Fruit fly (Drosophila melanogaster) whole organism, wandering third instar larva: ENCODE data around the gene trbl.

Experiments
- Abd-B ChIP-seq: fragments of >200 bp; optimal IDR thresholded peaks from 2 replicates; lab custom pipeline; 2017; ENCODE audit warnings: missing biosample characterization, missing genetic modification characterization
- CG32264 ChIP-seq: fragments of 200-800 bp; sonication (Bioruptor generic); optimal IDR thresholded peaks from 2 replicates; lab custom pipeline; 2016; ENCODE audit warnings: missing biosample characterization, missing genetic modification characterization
- CG9705 ChIP-seq: fragments of 200-800 bp; sonication (Bioruptor generic); optimal IDR thresholded peaks from 2 replicates; lab custom pipeline; 2018; ENCODE audit warnings: missing biosample characterization, mild to moderate bottlenecking, missing genetic modification characterization
- CrebA ChIP-seq: fragments of 200-800 bp; sonication (Bioruptor generic); optimal IDR thresholded peaks from 2 replicates; lab custom pipeline; 2016; ENCODE audit warnings: missing biosample characterization, mild to moderate bottlenecking, missing genetic modification characterization, borderline replicate concordance
- Dif ChIP-seq: fragments of 200-275, 200-300 bp; sonication (Bioruptor generic); optimal IDR thresholded peaks from 2 replicates; lab custom pipeline; 2018; ENCODE audit warnings: missing biosample characterization, missing genetic modification characterization; ENCODE audit not compliant: partially characterized antibody
- HLH106 ChIP-seq: fragments of 200-800 bp; optimal IDR thresholded peaks from 3 replicates; lab custom pipeline; 2019; ENCODE audit warnings: missing biosample characterization, mild to moderate bottlenecking, missing genetic modification characterization, moderate library complexity
- Hnf4 ChIP-seq: fragments of 200-800 bp; sonication (Bioruptor generic); optimal IDR thresholded peaks from 2 replicates; lab custom pipeline; 2016; ENCODE audit warnings: missing biosample characterization, mild to moderate bottlenecking, missing genetic modification characterization
- Hr83 ChIP-seq: fragments of 200-300 bp; sonication (Bioruptor generic); optimal IDR thresholded peaks from 2 replicates; lab custom pipeline; 2016; ENCODE audit warnings: missing biosample characterization, mild to moderate bottlenecking, missing genetic modification characterization, moderate library complexity; ENCODE audit not compliant: poor library complexity, severe bottlenecking
- Jra ChIP-seq: sonication (Bioruptor generic); optimal IDR thresholded peaks from 2 replicates; lab custom pipeline; 2016; ENCODE audit warnings: missing biosample characterization, missing genetic modification characterization
- Mio ChIP-seq: sonication (Bioruptor generic); optimal IDR thresholded peaks from 2 replicates; lab custom pipeline; 2016; ENCODE audit warnings: missing biosample characterization, missing genetic modification characterization
- Myc ChIP-seq: fragments of >200 bp; optimal IDR thresholded peaks from 2 replicates; lab custom pipeline; 2017
- N ChIP-seq: fragments of >200 bp; optimal IDR thresholded peaks from 2 replicates; lab custom pipeline; 2018; ENCODE audit warnings: missing biosample characterization, missing external identifiers, missing genetic modification characterization
- OdsH ChIP-seq: fragments of 200-800 bp; sonication (Bioruptor generic); optimal IDR thresholded peaks from 2 replicates; lab custom pipeline; 2016; ENCODE audit warnings: missing biosample characterization, mild to moderate bottlenecking, missing genetic modification characterization
- Rel ChIP-seq, 2 experiments: fragments of 200-800 bp; sonication (Bioruptor generic) in 1 of 2; optimal IDR thresholded peaks; 2 replicates in 1 of 2; 3 replicates in 1 of 2; lab custom pipeline; 2016 to 2019; ENCODE audit warnings: mild to moderate bottlenecking in 2 of 2, missing biosample characterization in 2 of 2, missing genetic modification characterization in 2 of 2, moderate library complexity in 1 of 2
- Sp1 ChIP-seq: fragments of 200-800 bp; sonication (Bioruptor generic); optimal IDR thresholded peaks from 3 replicates; lab custom pipeline; 2019; ENCODE audit warnings: missing biosample characterization, mild to moderate bottlenecking, missing genetic modification characterization, moderate library complexity
- Vsx2 ChIP-seq: fragments of 200-300, 225-300 bp; sonication (Bioruptor generic); optimal IDR thresholded peaks from 2 replicates; lab custom pipeline; 2018; ENCODE audit warnings: missing biosample characterization, missing genetic modification characterization; ENCODE audit not compliant: partially characterized antibody
- br ChIP-seq: fragments of 200-800 bp; sonication (Bioruptor generic); optimal IDR thresholded peaks from 2 replicates; lab custom pipeline; 2016; ENCODE audit warnings: missing biosample characterization, missing genetic modification characterization
- brk ChIP-seq: fragments of 200-800 bp; sonication (Bioruptor generic); optimal IDR thresholded peaks from 2 replicates; lab custom pipeline; 2016; ENCODE audit warnings: missing biosample characterization, mild to moderate bottlenecking, missing genetic modification characterization
- dl ChIP-seq, 2 experiments: fragments of 175-275, 200-275 bp in 1 of 2; fragments of 200-275 bp in 1 of 2; sonication (Bioruptor generic); optimal IDR thresholded peaks; lab custom pipeline; 2018; ENCODE audit warnings: mild to moderate bottlenecking in 2 of 2, missing biosample characterization in 2 of 2, missing genetic modification characterization in 2 of 2, moderate library complexity in 2 of 2; ENCODE audit not compliant: partially characterized antibody in 2 of 2, insufficient read depth in 1 of 2
- dmrt93B ChIP-seq: fragments of 200-800 bp; sonication (Bioruptor generic); optimal IDR thresholded peaks from 2 replicates; lab custom pipeline; 2018; ENCODE audit warnings: missing biosample characterization, mild to moderate bottlenecking, missing genetic modification characterization
- dsf ChIP-seq: sonication (Bioruptor generic); optimal IDR thresholded peaks from 2 replicates; lab custom pipeline; 2016; ENCODE audit warnings: missing biosample characterization, missing genetic modification characterization, borderline replicate concordance
- ey ChIP-seq: fragments of 200-800 bp; sonication (Bioruptor generic); optimal IDR thresholded peaks from 2 replicates; lab custom pipeline; 2016; ENCODE audit warnings: missing biosample characterization, missing genetic modification characterization
- foxo ChIP-seq, 2 experiments: fragments of 200-800 bp; sonication (Bioruptor generic); optimal IDR thresholded peaks; 2 replicates in 1 of 2; 3 replicates in 1 of 2; lab custom pipeline; 2016 to 2017; ENCODE audit warnings: missing biosample characterization in 2 of 2, missing genetic modification characterization in 2 of 2
- fru ChIP-seq: fragments of 200-800 bp; sonication (Bioruptor generic); optimal IDR thresholded peaks from 3 replicates; lab custom pipeline; 2016; ENCODE audit warnings: missing biosample characterization, mild to moderate bottlenecking, missing genetic modification characterization
- h ChIP-seq: fragments of 200-800 bp; sonication (Bioruptor generic); optimal IDR thresholded peaks from 3 replicates; lab custom pipeline; 2016; ENCODE audit warnings: missing biosample characterization, mild to moderate bottlenecking, missing genetic modification characterization
- jim ChIP-seq: fragments of 175-275, 200-325 bp; sonication (Bioruptor generic); optimal IDR thresholded peaks from 2 replicates; lab custom pipeline; 2016; ENCODE audit warnings: missing biosample characterization, mild to moderate bottlenecking, missing genetic modification characterization
- lola ChIP-seq: fragments of >200 bp; optimal IDR thresholded peaks from 2 replicates; lab custom pipeline; 2017; ENCODE audit warnings: missing biosample characterization, missing genetic modification characterization
- psq ChIP-seq: fragments of 200-800 bp; sonication (Bioruptor generic); optimal IDR thresholded peaks from 3 replicates; lab custom pipeline; 2017; ENCODE audit warnings: missing biosample characterization, mild to moderate bottlenecking, missing genetic modification characterization, moderate library complexity
- rgr ChIP-seq: fragments of 200-800 bp; sonication (Bioruptor generic); optimal IDR thresholded peaks from 3 replicates; lab custom pipeline; 2016; ENCODE audit warnings: missing biosample characterization, mild to moderate bottlenecking, missing genetic modification characterization
- sage ChIP-seq: fragments of 200-800 bp; sonication (Bioruptor generic); optimal IDR thresholded peaks from 2 replicates; lab custom pipeline; 2016; ENCODE audit warnings: missing biosample characterization, mild to moderate bottlenecking, missing genetic modification characterization
- sv ChIP-seq: fragments of 200-800 bp; sonication (Bioruptor generic); optimal IDR thresholded peaks from 3 replicates; lab custom pipeline; 2016; ENCODE audit warnings: missing biosample characterization, missing genetic modification characterization
- usp ChIP-seq: fragments of >200 bp; optimal IDR thresholded peaks from 2 replicates; lab custom pipeline; 2017; ENCODE audit warnings: missing biosample characterization, missing genetic modification characterization

The trbl gene

dm6 chr3L:20401026-20401912, at the start of gene trbl:
Gene trbl, minus strand, starts transcription at chr3L:20401609.
- TF ChIP-seq dl (GFP tag; optimal IDR thresholded peaks at IDR 0.05; lab: Kevin White, UChicago; ENCODE audit: insufficient read depth in 1 of 2, partially characterized antibody in 2 of 2) = peak; percentile 88 to 95
- TF ChIP-seq N (GFP tag; lab: Kevin White, UChicago) = no peak
- peak; percentile 99 for TF ChIP-seq psq (GFP tag; lab: Kevin White, UChicago)
- TF ChIP-seq rgr (GFP tag; lab: Kevin White, UChicago) = peak; percentile 33
- TF ChIP-seq fru (GFP tag; lab: Kevin White, UChicago) = peak; percentile 42
- TF ChIP-seq Rel (GFP tag; optimal IDR thresholded peaks at IDR 0.05; lab: Kevin White, UChicago) = no peak
- TF ChIP-seq Rel (tag; optimal IDR thresholded peaks at IDR 0.05; lab: Kevin White, UChicago) = peak; percentile 16
- peak; percentile 44 for TF ChIP-seq Sp1 (GFP tag; lab: Kevin White, UChicago)
- peak; percentile 97 for TF ChIP-seq Dif (GFP tag; lab: Kevin White, UChicago)
- no peak for TF ChIP-seq lola (GFP tag; lab: Kevin White, UChicago)
- TF ChIP-seq Hr83 (GFP tag; lab: Kevin White, UChicago) = peak; percentile 54
- peak; percentile 87 for TF ChIP-seq Vsx2 (GFP tag; lab: Kevin White, UChicago)
- TF ChIP-seq CG32264 = no peak
- TF ChIP-seq, all 38 proteins: peak for 9

DNA sequence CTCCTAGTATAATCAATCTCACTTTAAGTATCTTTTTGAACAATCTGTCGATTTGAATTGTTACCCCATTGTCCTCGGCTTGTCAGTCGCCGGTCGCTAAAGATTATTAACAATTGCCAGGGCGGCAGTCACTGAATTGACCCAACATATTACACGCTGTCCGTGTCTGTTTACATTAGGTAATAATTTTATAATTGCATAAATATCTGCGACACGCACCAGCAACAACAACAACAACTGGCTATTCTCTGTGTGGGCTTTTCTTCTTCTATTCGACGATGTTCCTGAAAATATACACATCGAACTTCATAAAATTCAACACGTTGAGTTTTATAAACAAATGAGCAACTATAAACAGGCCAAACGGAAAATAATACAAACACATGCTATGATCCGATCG, 47.4 kb upstream of the trbl start:
- no peak for TF ChIP-seq sage (GFP tag; lab: Kevin White, UChicago)
- TF ChIP-seq dl (GFP tag; optimal IDR thresholded peaks at IDR 0.05; lab: Kevin White, UChicago; ENCODE audit: insufficient read depth in 1 of 2, partially characterized antibody in 2 of 2) = no peak
- TF ChIP-seq CG9705 (GFP tag; lab: Kevin White, UChicago) = no peak
- TF ChIP-seq h = no peak
- no peak for TF ChIP-seq Vsx2 (GFP tag; lab: Kevin White, UChicago)
- TF ChIP-seq OdsH (GFP tag; lab: Kevin White, UChicago) = no peak
- TF ChIP-seq Abd-B = no peak
- TF ChIP-seq CrebA (GFP tag; lab: Kevin White, UChicago) = no peak
- TF ChIP-seq ey (GFP tag; lab: Kevin White, UChicago) = no peak
- TF ChIP-seq CG32264 = no peak
- TF ChIP-seq Mio (GFP tag; lab: Kevin White, UChicago) = no peak
- TF ChIP-seq sv (GFP tag; lab: Kevin White, UChicago) = no peak
- no peak for TF ChIP-seq dsf
- TF ChIP-seq psq (GFP tag; lab: Kevin White, UChicago) = no peak
- TF ChIP-seq rgr (GFP tag; lab: Kevin White, UChicago) = no peak
- no peak for TF ChIP-seq Rel (GFP tag; optimal IDR thresholded peaks at IDR 0.05; lab: Kevin White, UChicago)
- no peak for TF ChIP-seq Rel (tag; optimal IDR thresholded peaks at IDR 0.05; lab: Kevin White, UChicago)
- no peak for TF ChIP-seq Hnf4 (GFP tag; lab: Kevin White, UChicago)
- no peak for TF ChIP-seq Jra (GFP tag; lab: Kevin White, UChicago)
- TF ChIP-seq Sp1 (GFP tag; lab: Kevin White, UChicago) = no peak

dm6 chr3L:20447957-20448356, 46.5 kb upstream of the trbl start:
- TF ChIP-seq psq (GFP tag; lab: Kevin White, UChicago) = peak; percentile 32
- no peak for TF ChIP-seq Jra (GFP tag; lab: Kevin White, UChicago)
- peak in 1 of 2 experiments; percentile 58 for TF ChIP-seq foxo (GFP tag; optimal IDR thresholded peaks at IDR 0.05; lab: Kevin White, UChicago)
- TF ChIP-seq CG9705 (GFP tag; lab: Kevin White, UChicago) = peak; percentile 78
- TF ChIP-seq Hr83 (GFP tag; lab: Kevin White, UChicago) = peak; percentile 76
- peak; percentile 24 for TF ChIP-seq br (GFP tag; lab: Kevin White, UChicago)
- peak; percentile 4 for TF ChIP-seq fru (GFP tag; lab: Kevin White, UChicago)
- TF ChIP-seq rgr (GFP tag; lab: Kevin White, UChicago) = peak; percentile 76
- peak; percentile 54 for TF ChIP-seq dmrt93B
- peak; percentile 51 for TF ChIP-seq OdsH (GFP tag; lab: Kevin White, UChicago)
- no peak for TF ChIP-seq Dif (GFP tag; lab: Kevin White, UChicago)
- peak; percentile 16 for TF ChIP-seq Rel (GFP tag; optimal IDR thresholded peaks at IDR 0.05; lab: Kevin White, UChicago)
- peak; percentile 99 for TF ChIP-seq Rel (tag; optimal IDR thresholded peaks at IDR 0.05; lab: Kevin White, UChicago)
- TF ChIP-seq h = peak; percentile 67
- peak; percentile 67 for TF ChIP-seq HLH106 (tag; lab: Kevin White, UChicago)
- TF ChIP-seq Mio (GFP tag; lab: Kevin White, UChicago) = no peak
- no peak for TF ChIP-seq CG32264
- no peak for TF ChIP-seq usp (GFP tag; lab: Kevin White, UChicago)
- TF ChIP-seq Hnf4 (GFP tag; lab: Kevin White, UChicago) = peak; percentile 57
- peak; percentile 43 for TF ChIP-seq brk (GFP tag; lab: Kevin White, UChicago)
- TF ChIP-seq sv (GFP tag; lab: Kevin White, UChicago) = no peak
- TF ChIP-seq Sp1 (GFP tag; lab: Kevin White, UChicago) = peak; percentile 79
- TF ChIP-seq Myc = no peak
- no peak for TF ChIP-seq jim
- TF ChIP-seq N (GFP tag; lab: Kevin White, UChicago) = no peak
- TF ChIP-seq dl (GFP tag; optimal IDR thresholded peaks at IDR 0.05; lab: Kevin White, UChicago; ENCODE audit: insufficient read depth in 1 of 2, partially characterized antibody in 2 of 2) = no peak
